Fruit fly (Drosophila melanogaster) S2 (cell line): Measurements from ENCODE around the gene CG15408.

Source experiments
- CG8478 ChIP-seq: fragments of >200 bp; optimal IDR thresholded peaks from 2 replicates; lab custom pipeline; 2018
- CTCF ChIP-seq, 2 experiments: fragments of >200 bp; optimal IDR thresholded peaks; 2 replicates each; lab custom pipeline; 2018

dm6 chr2L:3294572-3294971 lies 38.0 kb upstream of the CG15408 start, which contains the start of gene CG9664:
- no peak for TF ChIP-seq CTCF (optimal IDR thresholded peaks at IDR 0.05; lab: Kevin White, UChicago)
- no peak for TF ChIP-seq CG8478 (lab: Kevin White, UChicago)
